Worm (Caenorhabditis elegans) whole organism, L4 larva: ENCODE results near the gene daf-11.

Experiments
- F44E2.7 ChIP-seq: fragments of 200-800 bp; sonication (Bioruptor generic); IDR thresholded peaks from 2 replicates; pipeline ENCODE4 v2.1.2; 2022; ENCODE audit warnings: missing genetic modification characterization, missing compliant biosample characterization
- aha-1 ChIP-seq: fragments of 150-350 bp; peaks from one replicate; lab custom pipeline; 2014; ENCODE audit warnings: missing biosample characterization, missing genetic modification characterization
- ceh-44 ChIP-seq: fragments of 200-800 bp; sonication (Bioruptor generic); IDR thresholded peaks from 2 replicates; pipeline ENCODE4 v1.3.6; 2022; ENCODE audit warnings: missing genetic modification reagents, missing genetic modification characterization, missing compliant biosample characterization
- ceh-62 ChIP-seq: sonication (generic microtip); optimal IDR thresholded peaks from 2 replicates; lab custom pipeline; 2017; ENCODE audit warnings: missing biosample characterization, missing genetic modification characterization
- cey-2 ChIP-seq: sonication (generic microtip); optimal IDR thresholded peaks from 3 replicates; lab custom pipeline; 2017; ENCODE audit warnings: missing genetic modification characterization, mild to moderate bottlenecking, missing compliant biosample characterization, antibody characterized with exemption, borderline replicate concordance; ENCODE audit not compliant: insufficient read depth
- ctbp-1 ChIP-seq: fragments of 200-800 bp; sonication (Bioruptor generic); IDR thresholded peaks from 2 replicates; pipeline ENCODE4 v1.3.6; 2022; ENCODE audit warnings: missing genetic modification reagents, missing genetic modification characterization, missing compliant biosample characterization
- dmd-9 ChIP-seq: fragments of 200-800 bp; sonication (Bioruptor generic); IDR thresholded peaks from 2 replicates; pipeline ENCODE4 v1.3.6; 2022; ENCODE audit warnings: missing genetic modification reagents, missing genetic modification characterization, missing compliant biosample characterization
- dpl-1 ChIP-seq: fragments of 150-350 bp; optimal IDR thresholded peaks from 2 replicates; lab custom pipeline; 2014; ENCODE audit warnings: missing biosample characterization, missing genetic modification reagents, missing genetic modification characterization
- duxl-1 ChIP-seq: sonication (generic microtip); optimal IDR thresholded peaks from 2 replicates; lab custom pipeline; 2016; ENCODE audit warnings: mild to moderate bottlenecking, missing genetic modification characterization, moderate library complexity, missing compliant biosample characterization; ENCODE audit not compliant: poor library complexity
- gei-8 ChIP-seq: fragments of 200-800 bp; sonication (Bioruptor generic); optimal IDR thresholded peaks from 2 replicates; lab custom pipeline; 2018; ENCODE audit warnings: mild to moderate bottlenecking, missing genetic modification characterization, missing compliant biosample characterization
- hif-1 ChIP-seq, 2 experiments: sonication (generic microtip); optimal IDR thresholded peaks; 2 replicates each; lab custom pipeline; 2016 to 2017; ENCODE audit warnings: missing compliant biosample characterization in 2 of 2, missing genetic modification characterization in 2 of 2, missing genetic modification reagents in 2 of 2, missing genotype in 2 of 2, mild to moderate bottlenecking in 1 of 2
- hlh-11 ChIP-seq: fragments of 200-800 bp; sonication (Bioruptor generic); optimal IDR thresholded peaks from 2 replicates; lab custom pipeline; 2018; ENCODE audit warnings: mild to moderate bottlenecking, missing genetic modification characterization, missing compliant biosample characterization
- hlh-30 ChIP-seq: sonication (generic microtip); optimal IDR thresholded peaks from 2 replicates; lab custom pipeline; 2017; ENCODE audit warnings: antibody characterized with exemption, mild to moderate bottlenecking, missing genetic modification characterization, missing compliant biosample characterization; ENCODE audit not compliant: insufficient read depth
- hmg-1.1 ChIP-seq: fragments of 200-800 bp; sonication (Bioruptor generic); IDR thresholded peaks from 2 replicates; pipeline ENCODE4 v1.3.6; 2022; ENCODE audit warnings: missing genetic modification reagents, missing genetic modification characterization, missing compliant biosample characterization
- lin-1 ChIP-seq: fragments of 200-800 bp; sonication (Bioruptor generic); IDR thresholded peaks from 2 replicates; pipeline ENCODE4 v1.3.6; 2022; ENCODE audit warnings: missing genetic modification reagents, missing genetic modification characterization, missing compliant biosample characterization
- lin-38 ChIP-seq: fragments of 200-800 bp; sonication (Bioruptor generic); IDR thresholded peaks from 2 replicates; pipeline ENCODE4 v1.3.6; 2022; ENCODE audit warnings: missing genetic modification reagents, missing genetic modification characterization, missing compliant biosample characterization
- lin-39 ChIP-seq: fragments of 150-350 bp; optimal IDR thresholded peaks from 2 replicates; lab custom pipeline; 2014; ENCODE audit warnings: missing biosample characterization, missing genetic modification reagents, missing genetic modification characterization
- madf-9 ChIP-seq: fragments of 200-800 bp; sonication (Bioruptor generic); conservative IDR thresholded peaks from 2 replicates; pipeline ENCODE4 v1.3.6; 2022; ENCODE audit warnings: missing genetic modification reagents, missing genetic modification characterization, missing compliant biosample characterization
- mdl-1 ChIP-seq, 2 experiments: fragments of 150-350 bp in 1 of 2; sonication (generic microtip) in 1 of 2; optimal IDR thresholded peaks; 2 replicates each; lab custom pipeline; 2014 to 2017; ENCODE audit warnings: missing biosample characterization in 2 of 2, missing genetic modification characterization in 2 of 2
- mdt-29 ChIP-seq: fragments of 200-800 bp; sonication (Bioruptor generic); IDR thresholded peaks from 2 replicates; pipeline ENCODE4 v1.3.6; 2022; ENCODE audit warnings: missing genetic modification reagents, missing genetic modification characterization, missing compliant biosample characterization
- mep-1 ChIP-seq: fragments of 150-350 bp; sonication (generic microtip); optimal IDR thresholded peaks from 3 replicates; lab custom pipeline; 2014; ENCODE audit warnings: missing biosample characterization, missing genetic modification characterization
- mxl-3 ChIP-seq: fragments of 200-800 bp; sonication (Bioruptor generic); optimal IDR thresholded peaks from 2 replicates; lab custom pipeline; 2018; ENCODE audit warnings: mild to moderate bottlenecking, missing genetic modification characterization, missing compliant biosample characterization
- nhr-10 ChIP-seq: fragments of 150-350 bp; optimal IDR thresholded peaks from 2 replicates; lab custom pipeline; 2014; ENCODE audit warnings: missing biosample characterization, missing genetic modification characterization
- nhr-111 ChIP-seq: fragments of 200-800 bp; sonication (Bioruptor generic); optimal IDR thresholded peaks from 2 replicates; lab custom pipeline; 2018; ENCODE audit warnings: mild to moderate bottlenecking, missing genetic modification characterization, missing compliant biosample characterization
- nhr-28 ChIP-seq: fragments of 150-350 bp; optimal IDR thresholded peaks from 2 replicates; lab custom pipeline; 2014; ENCODE audit warnings: missing biosample characterization, missing genetic modification characterization
- nhr-48 ChIP-seq: sonication (generic microtip); optimal IDR thresholded peaks from 2 replicates; lab custom pipeline; 2016; ENCODE audit warnings: mild to moderate bottlenecking, missing genetic modification characterization, missing compliant biosample characterization
- nhr-6 ChIP-seq: fragments of 150-350 bp; optimal IDR thresholded peaks from 2 replicates; lab custom pipeline; 2014; ENCODE audit warnings: missing biosample characterization, missing genetic modification characterization
- nhr-76 ChIP-seq: fragments of 150-350 bp; optimal IDR thresholded peaks from 2 replicates; lab custom pipeline; 2014; ENCODE audit warnings: missing biosample characterization, missing genetic modification characterization
- rbr-2 ChIP-seq: sonication (generic microtip); optimal IDR thresholded peaks from 2 replicates; lab custom pipeline; 2016; ENCODE audit warnings: missing genotype, missing genetic modification characterization, missing compliant biosample characterization
- tra-1 ChIP-seq: fragments of 200-800 bp; sonication (Bioruptor generic); IDR thresholded peaks from 2 replicates; pipeline ENCODE4 v1.3.6; 2022; ENCODE audit warnings: missing genetic modification reagents, missing genetic modification characterization, missing compliant biosample characterization
- unc-130 ChIP-seq: sonication (generic microtip); optimal IDR thresholded peaks from 2 replicates; lab custom pipeline; 2016; ENCODE audit warnings: missing genetic modification reagents, missing genetic modification characterization, missing compliant biosample characterization
- unc-39 ChIP-seq: sonication (generic microtip); optimal IDR thresholded peaks from 2 replicates; lab custom pipeline; 2017; ENCODE audit warnings: missing biosample characterization, missing genetic modification characterization
- unc-62 ChIP-seq, 3 experiments: fragments of 150-350 bp in 1 of 3; sonication (generic microtip); optimal IDR thresholded peaks in 2 of 3; peaks in 1 of 3; 1 replicate in 1 of 3; 2 replicates in 2 of 3; lab custom pipeline; 2014 to 2017; ENCODE audit warnings: missing biosample characterization in 3 of 3, missing genetic modification characterization in 3 of 3, missing genetic modification reagents in 3 of 3, missing genotype in 1 of 3
- vab-7 ChIP-seq: fragments of 200-800 bp; sonication (Bioruptor generic); IDR thresholded peaks from 2 replicates; pipeline ENCODE4 v1.3.6; 2022; ENCODE audit warnings: missing genetic modification reagents, missing genetic modification characterization, missing compliant biosample characterization
- zfp-2 ChIP-seq: sonication (generic microtip); optimal IDR thresholded peaks from 2 replicates; lab custom pipeline; 2016; ENCODE audit warnings: mild to moderate bottlenecking, missing genetic modification characterization, missing compliant biosample characterization

Gene daf-11

DNA sequence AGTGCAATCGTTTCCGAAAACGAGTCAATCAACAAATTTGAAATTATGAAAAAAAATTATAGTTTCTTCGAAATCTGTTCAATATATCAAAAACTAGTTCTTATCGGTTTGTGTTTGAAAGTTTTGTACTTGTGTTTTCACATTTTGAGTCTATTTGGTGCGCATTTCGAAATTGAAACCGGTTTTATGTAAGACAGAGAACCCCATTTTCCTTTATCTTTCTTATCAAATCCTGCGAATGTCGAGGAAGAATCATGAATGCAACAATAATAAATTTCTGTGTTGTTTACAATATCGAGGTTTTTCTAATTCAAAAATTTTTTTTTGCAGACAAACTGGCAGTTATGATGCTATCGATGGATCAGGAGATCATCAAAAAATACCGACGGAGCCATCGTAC, 43.0 kb downstream of the daf-11 start:
- TF ChIP-seq ctbp-1 (GFP tag; lab: Robert Waterston, UW): no peak
- TF ChIP-seq F44E2.7 (GFP tag; lab: Robert Waterston, UW): no peak
- TF ChIP-seq rbr-2 (tag; lab: Kevin White, UChicago): no peak
- TF ChIP-seq nhr-76 (tag; lab: Kevin White, UChicago): no peak
- no peak for TF ChIP-seq dmd-9 (GFP tag; lab: Robert Waterston, UW)
- TF ChIP-seq lin-1 (GFP tag; lab: Robert Waterston, UW): no peak
- TF ChIP-seq mdl-1 (tag; optimal IDR thresholded peaks at IDR 0.05; lab: Kevin White, UChicago): no peak
- TF ChIP-seq lin-38 (GFP tag; lab: Robert Waterston, UW): no peak

DNA sequence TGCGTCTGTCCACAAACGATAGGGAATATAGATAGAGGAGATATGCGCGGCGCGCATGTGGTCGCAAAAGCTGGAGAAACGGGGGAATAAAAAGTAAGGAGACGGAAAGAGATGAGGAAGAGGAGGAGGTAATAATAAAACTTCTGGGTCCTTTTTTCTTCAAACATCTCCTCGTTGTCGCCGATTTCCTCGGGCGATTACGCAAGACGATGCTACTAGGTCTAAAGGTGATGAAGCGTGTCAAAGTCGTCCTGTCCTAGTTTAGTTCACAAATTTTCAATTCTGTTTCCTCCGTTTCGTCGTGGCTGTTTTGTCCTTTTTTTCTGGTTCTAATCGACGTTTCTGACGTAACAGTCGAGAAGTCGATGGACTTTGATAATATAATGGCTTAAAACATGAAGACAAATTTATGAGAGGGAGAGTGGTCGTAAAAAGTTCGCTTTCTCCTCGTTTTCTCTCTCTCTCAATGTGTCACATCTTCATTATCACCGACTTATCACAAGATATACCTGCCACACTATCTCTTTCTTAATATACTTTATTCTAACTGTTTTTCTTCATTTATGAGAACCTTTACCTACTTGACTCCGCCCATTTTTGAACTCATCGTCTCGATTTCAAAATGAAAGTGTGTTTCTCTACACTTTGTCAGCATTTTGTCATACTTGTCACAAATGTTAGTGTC, 45.2 kb downstream of the daf-11 start:
- peak; percentile 8 for TF ChIP-seq hlh-11 (tag; lab: Kevin White, UChicago)
- TF ChIP-seq mxl-3 (GFP tag; lab: Kevin White, UChicago): peak; percentile 65
- peak in 1 of 2 experiments; percentile 93 for TF ChIP-seq unc-62 (GFP tag; optimal IDR thresholded peaks at IDR 0.05 in 1 of 2; lab: Kevin White, UChicago)
- TF ChIP-seq unc-62 (tag; optimal IDR thresholded peaks at IDR 0.05; lab: Kevin White, UChicago): no peak
- TF ChIP-seq mdl-1 (tag; optimal IDR thresholded peaks at IDR 0.05; lab: Kevin White, UChicago): peak in 1 of 2 experiments; percentile 46
- TF ChIP-seq mdt-29 (GFP tag; lab: Robert Waterston, UW): no peak
- no peak for TF ChIP-seq unc-130
- TF ChIP-seq ceh-44: no peak
- no peak for TF ChIP-seq ceh-62 (tag; lab: Kevin White, UChicago)
- TF ChIP-seq mep-1 (tag; lab: Kevin White, UChicago): peak; percentile 0
- TF ChIP-seq unc-39 (tag; lab: Kevin White, UChicago): no peak
- TF ChIP-seq hlh-30 (tag; lab: Kevin White, UChicago): peak; percentile 37
- peak; percentile 22 for TF ChIP-seq nhr-28 (tag; lab: Kevin White, UChicago)
- peak; percentile 85 for TF ChIP-seq aha-1 (tag; lab: Kevin White, UChicago)
- TF ChIP-seq hmg-1.1: no peak

DNA sequence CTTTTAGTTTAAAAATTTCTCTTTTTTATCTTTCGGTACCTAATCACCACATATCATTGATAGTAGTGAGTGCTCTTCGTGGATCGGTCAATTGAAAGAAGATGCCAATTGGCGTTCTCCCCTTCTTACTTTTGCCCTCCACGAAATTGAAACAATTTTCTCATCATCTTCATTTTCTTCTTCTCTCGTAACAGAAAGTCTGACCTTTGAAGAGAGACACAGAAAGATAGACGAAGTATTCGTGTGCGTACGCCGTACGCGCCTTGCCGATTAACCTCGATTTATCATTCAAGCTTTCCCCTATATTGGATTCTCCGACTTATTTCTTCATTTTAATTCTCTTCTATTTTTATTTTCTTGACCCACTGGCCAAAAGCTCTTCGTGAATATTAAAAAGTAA, 48.4 kb downstream of the daf-11 start:
- TF ChIP-seq unc-130 (no peak), hmg-1.1 (0 out of 2 replicates have a peak, but pooled peaks have one; percentile 10), vab-7 (GFP tag; lab: Robert Waterston, UW) (no peak), aha-1 (tag; lab: Kevin White, UChicago) (peak; percentile 91), nhr-111 (no peak), ctbp-1 (GFP tag; lab: Robert Waterston, UW) (no peak), madf-9 (GFP tag; lab: Robert Waterston, UW) (no peak), dmd-9 (GFP tag; lab: Robert Waterston, UW) (no peak), unc-62 (GFP tag; optimal IDR thresholded peaks at IDR 0.05 in 1 of 2; lab: Kevin White, UChicago) (peak in 1 of 2 experiments; percentile 61), unc-62 (tag; optimal IDR thresholded peaks at IDR 0.05; lab: Kevin White, UChicago) (no peak), mdl-1 (tag; optimal IDR thresholded peaks at IDR 0.05; lab: Kevin White, UChicago) (no peak), cey-2 (tag; lab: Kevin White, UChicago) (no peak), zfp-2 (no peak), nhr-28 (tag; lab: Kevin White, UChicago) (peak; percentile 10), dpl-1 (GFP tag; lab: Kevin White, UChicago) (no peak), duxl-1 (tag; lab: Kevin White, UChicago) (no peak)

DNA sequence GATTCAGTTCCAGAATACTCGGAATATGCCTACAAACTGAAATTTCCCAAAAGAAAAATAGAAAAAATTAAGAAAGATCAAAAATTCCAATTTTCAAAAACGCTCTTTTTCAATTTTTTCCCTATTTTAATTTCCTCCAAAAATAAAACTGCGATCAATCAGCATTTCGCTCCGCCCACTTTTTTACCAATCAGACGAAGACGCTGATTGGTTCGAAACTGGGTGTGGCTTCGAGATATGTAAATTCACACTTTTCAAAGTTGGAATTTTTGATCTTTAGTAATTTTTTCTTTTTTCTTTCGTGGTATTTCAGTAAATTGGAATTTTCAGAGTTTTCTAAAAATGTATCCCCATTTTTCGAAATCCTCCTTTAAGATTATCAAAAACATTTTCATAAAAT, 48.8 kb downstream of the daf-11 start:
- TF ChIP-seq gei-8 (GFP tag; lab: Kevin White, UChicago) (no peak), mdt-29 (GFP tag; lab: Robert Waterston, UW) (no peak)

DNA sequence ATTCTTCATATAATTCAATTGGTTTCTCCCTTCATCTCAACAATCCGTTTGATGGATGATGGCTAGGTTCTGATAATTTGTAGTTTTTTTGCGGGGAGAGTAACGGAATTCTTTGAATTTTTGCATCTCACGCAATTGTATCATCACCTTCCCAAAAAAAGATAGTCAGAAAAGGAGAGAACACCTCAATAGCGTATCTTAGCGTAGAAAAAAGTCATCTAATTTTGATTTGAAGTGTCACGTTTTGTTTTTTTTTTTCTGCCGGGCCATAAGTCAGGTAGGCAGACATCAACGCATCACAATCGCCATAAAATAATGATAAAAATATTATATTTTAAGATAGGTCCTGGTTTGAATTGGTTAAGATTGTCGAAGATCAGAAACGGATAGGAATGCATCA, 49.4 kb downstream of the daf-11 start:
- TF ChIP-seq cey-2 (tag; lab: Kevin White, UChicago): peak; percentile 38
- TF ChIP-seq lin-39 (tag; lab: Kevin White, UChicago): no peak
- no peak for TF ChIP-seq nhr-10 (tag; lab: Kevin White, UChicago)
- TF ChIP-seq hlh-11 (tag; lab: Kevin White, UChicago): peak; percentile 5
- peak; percentile 25 for TF ChIP-seq nhr-28 (tag; lab: Kevin White, UChicago)
- no peak for TF ChIP-seq lin-1 (GFP tag; lab: Robert Waterston, UW)
- TF ChIP-seq hlh-30 (tag; lab: Kevin White, UChicago): peak; percentile 39
- no peak for TF ChIP-seq nhr-48 (tag; lab: Kevin White, UChicago)
- no peak for TF ChIP-seq hif-1 (tag; optimal IDR thresholded peaks at IDR 0.05; lab: Kevin White, UChicago)
- TF ChIP-seq rbr-2 (tag; lab: Kevin White, UChicago): no peak
- TF ChIP-seq tra-1 (GFP tag; lab: Robert Waterston, UW): peak; percentile 49; the same call in 1 of the 2 replicates
- TF ChIP-seq nhr-6 (tag; lab: Kevin White, UChicago): no peak
